Fruit fly (Drosophila melanogaster) whole organism, embryonic: ENCODE measurements around the gene CG9733.

ENCODE experiments used
- Atf3 ChIP-seq: fragments of 200-800 bp; sonication (Bioruptor generic); optimal IDR thresholded peaks from 3 replicates; lab custom pipeline; 2016; ENCODE audit warnings: missing biosample characterization, missing genetic modification characterization
- B-H1 ChIP-seq: fragments of 200-800 bp; sonication (Bioruptor generic); IDR thresholded peaks from 3 replicates; pipeline ENCODE4 v1.3.6; 2022; ENCODE audit warnings: missing biosample characterization, missing genetic modification characterization
- CG10654 ChIP-seq: fragments of 200-800 bp; sonication (Bioruptor generic); optimal IDR thresholded peaks from 2 replicates; lab custom pipeline; 2016; ENCODE audit warnings: missing biosample characterization, missing genetic modification characterization
- CG10959 ChIP-seq: fragments of 200-800 bp; sonication (Bioruptor generic); IDR thresholded peaks from 2 replicates; pipeline ENCODE4 v1.3.6; 2022; ENCODE audit warnings: missing biosample characterization, missing genetic modification characterization
- CG11085 ChIP-seq: fragments of 200-800 bp; sonication (Bioruptor generic); IDR thresholded peaks from 2 replicates; pipeline ENCODE4 v1.3.6; 2022; ENCODE audit warnings: missing biosample characterization, missing genetic modification characterization
- CG11247 ChIP-seq: fragments of 200-800 bp; sonication (Bioruptor generic); IDR thresholded peaks from 2 replicates; pipeline ENCODE4 v1.3.6; 2022; ENCODE audit warnings: missing biosample characterization, missing genetic modification characterization
- CG11504 ChIP-seq: fragments of 200-800 bp; sonication (Bioruptor generic); optimal IDR thresholded peaks from 3 replicates; lab custom pipeline; 2019; ENCODE audit warnings: missing biosample characterization, mild to moderate bottlenecking, missing genetic modification characterization, moderate library complexity
- CG11723 ChIP-seq: fragments of 200-800 bp; sonication (Bioruptor generic); optimal IDR thresholded peaks from 2 replicates; lab custom pipeline; 2017; ENCODE audit warnings: missing biosample characterization, mild to moderate bottlenecking, missing genetic modification characterization
- CG12659 ChIP-seq: fragments of 200-800 bp; sonication (Bioruptor generic); optimal IDR thresholded peaks from 3 replicates; lab custom pipeline; 2017; ENCODE audit warnings: mild to moderate bottlenecking, missing biosample characterization, missing genetic modification reagents, missing genetic modification characterization
- CG1603 ChIP-seq: fragments of 200-800 bp; sonication (Bioruptor generic); optimal IDR thresholded peaks from 2 replicates; lab custom pipeline; 2019; ENCODE audit warnings: missing biosample characterization, mild to moderate bottlenecking, missing genetic modification characterization, moderate library complexity
- CG16813 ChIP-seq: fragments of 200-800 bp; sonication (Bioruptor generic); IDR thresholded peaks from 3 replicates; pipeline ENCODE4 v1.3.6; 2022; ENCODE audit warnings: missing biosample characterization, missing genetic modification characterization; ENCODE audit not compliant: partially characterized antibody
- CG17361 ChIP-seq: fragments of 200-800 bp; sonication (Bioruptor generic); IDR thresholded peaks from 3 replicates; pipeline ENCODE4 v1.3.6; 2022; ENCODE audit warnings: missing biosample characterization, missing genetic modification characterization
- CG18619 ChIP-seq: fragments of 200-800 bp; sonication (Bioruptor generic); optimal IDR thresholded peaks from 3 replicates; lab custom pipeline; 2017; ENCODE audit warnings: missing biosample characterization, mild to moderate bottlenecking, missing genetic modification characterization
- CG2120 ChIP-seq: fragments of 200-800 bp; sonication (Bioruptor generic); optimal IDR thresholded peaks from 3 replicates; lab custom pipeline; 2016; ENCODE audit warnings: missing biosample characterization, missing genetic modification characterization
- CG2678 ChIP-seq: fragments of 200-800 bp; sonication (Bioruptor generic); optimal IDR thresholded peaks from 3 replicates; lab custom pipeline; 2019; ENCODE audit warnings: missing biosample characterization, mild to moderate bottlenecking, missing genetic modification characterization, moderate library complexity
- CG30431 ChIP-seq: fragments of 200-800 bp; sonication (Bioruptor generic); optimal IDR thresholded peaks from 2 replicates; lab custom pipeline; 2017; ENCODE audit warnings: missing biosample characterization, missing genetic modification characterization
- CG32532 ChIP-seq: fragments of 200-800 bp; sonication (Bioruptor generic); IDR thresholded peaks from 2 replicates; pipeline ENCODE4 v1.3.6; 2022; ENCODE audit warnings: missing biosample characterization, missing genetic modification characterization
- CG3281 ChIP-seq: fragments of 200-800 bp; sonication (Bioruptor generic); optimal IDR thresholded peaks from 3 replicates; lab custom pipeline; 2017; ENCODE audit warnings: missing biosample characterization, mild to moderate bottlenecking, missing genetic modification characterization
- CG4404 ChIP-seq: fragments of 200-800 bp; sonication (Bioruptor generic); IDR thresholded peaks from 2 replicates; pipeline ENCODE4 v1.3.6; 2022; ENCODE audit warnings: missing biosample characterization, missing genetic modification characterization
- CG4820 ChIP-seq: fragments of 200-800 bp; sonication (Bioruptor generic); optimal IDR thresholded peaks from 3 replicates; lab custom pipeline; 2016; ENCODE audit warnings: missing biosample characterization, missing genetic modification characterization
- CG5953 ChIP-seq: fragments of 200-800 bp; sonication (Bioruptor generic); IDR thresholded peaks from 2 replicates; pipeline ENCODE4 v1.3.6; 2022; ENCODE audit warnings: missing biosample characterization, missing genetic modification characterization
- CG7745 ChIP-seq: fragments of 200-800 bp; sonication (Bioruptor generic); optimal IDR thresholded peaks from 2 replicates; lab custom pipeline; 2018; ENCODE audit warnings: missing biosample characterization, mild to moderate bottlenecking, missing genetic modification characterization, moderate library complexity
- CG9437 ChIP-seq: fragments of 200-800 bp; sonication (Bioruptor generic); optimal IDR thresholded peaks from 2 replicates; lab custom pipeline; 2018; ENCODE audit warnings: missing biosample characterization, mild to moderate bottlenecking, missing genetic modification characterization
- CG9817 ChIP-seq: fragments of 200-800 bp; sonication (Bioruptor generic); optimal IDR thresholded peaks from 2 replicates; lab custom pipeline; 2018; ENCODE audit warnings: missing biosample characterization, mild to moderate bottlenecking, missing genetic modification characterization, moderate library complexity
- D19B ChIP-seq: fragments of 200-800 bp; sonication (Bioruptor generic); optimal IDR thresholded peaks from 2 replicates; lab custom pipeline; 2017; ENCODE audit warnings: missing biosample characterization, mild to moderate bottlenecking, missing genetic modification characterization
- Dip3 ChIP-seq: fragments of 200-800 bp; sonication (Bioruptor generic); optimal IDR thresholded peaks from 3 replicates; lab custom pipeline; 2016; ENCODE audit warnings: missing biosample characterization, missing genetic modification characterization
- Doc2 ChIP-seq: fragments of 200-800 bp; sonication (Bioruptor generic); IDR thresholded peaks from 2 replicates; pipeline ENCODE4 v1.3.6; 2022; ENCODE audit warnings: missing biosample characterization, missing genetic modification characterization
- E2f1 ChIP-seq: fragments of 200-800 bp; sonication (Bioruptor generic); IDR thresholded peaks from 2 replicates; pipeline ENCODE4 v1.3.6; 2022; ENCODE audit warnings: missing biosample characterization, missing genetic modification characterization
- ERR ChIP-seq: fragments of 200-800 bp; sonication (Bioruptor generic); optimal IDR thresholded peaks from 2 replicates; lab custom pipeline; 2016; ENCODE audit warnings: missing biosample characterization, missing genetic modification characterization
- Gug ChIP-seq: fragments of 200-800 bp; sonication (Bioruptor generic); IDR thresholded peaks from 4 replicates; pipeline ENCODE4 v1.3.6; 2022; ENCODE audit warnings: missing biosample characterization, missing genetic modification characterization
- Hmr ChIP-seq: fragments of 200-800 bp; sonication (Bioruptor generic); optimal IDR thresholded peaks from 3 replicates; lab custom pipeline; 2017; ENCODE audit warnings: mild to moderate bottlenecking, missing biosample characterization, missing genetic modification reagents, missing genetic modification characterization
- Meics ChIP-seq: fragments of 200-800 bp; sonication (Bioruptor generic); optimal IDR thresholded peaks from 2 replicates; lab custom pipeline; 2017; ENCODE audit warnings: missing biosample characterization, mild to moderate bottlenecking, missing genetic modification characterization
- Myb ChIP-seq: fragments of 200-800 bp; sonication (Bioruptor generic); optimal IDR thresholded peaks from 2 replicates; lab custom pipeline; 2016; ENCODE audit warnings: missing biosample characterization, missing genetic modification characterization
- NK7.1 ChIP-seq: fragments of 200-800 bp; sonication (Bioruptor generic); optimal IDR thresholded peaks from 3 replicates; lab custom pipeline; 2016; ENCODE audit warnings: missing biosample characterization, missing genetic modification characterization
- NfI ChIP-seq: fragments of 200-800 bp; sonication (Bioruptor generic); optimal IDR thresholded peaks from 3 replicates; lab custom pipeline; 2018; ENCODE audit warnings: missing biosample characterization, mild to moderate bottlenecking, missing genetic modification characterization, moderate library complexity
- PHDP ChIP-seq: fragments of 200-800 bp; sonication (Bioruptor generic); optimal IDR thresholded peaks from 3 replicates; lab custom pipeline; 2018; ENCODE audit warnings: missing biosample characterization, mild to moderate bottlenecking, missing genetic modification characterization, moderate library complexity
- Ptx1 ChIP-seq: fragments of 200-800 bp; sonication (Bioruptor generic); IDR thresholded peaks from 2 replicates; pipeline ENCODE4 v1.3.6; 2022; ENCODE audit warnings: missing biosample characterization, missing genetic modification characterization
- Usf ChIP-seq: fragments of 200-800 bp; sonication (Bioruptor generic); optimal IDR thresholded peaks from 2 replicates; lab custom pipeline; 2017; ENCODE audit warnings: missing genotype, missing biosample characterization, missing genetic modification characterization
- ara ChIP-seq: fragments of 200-800 bp; sonication (Bioruptor generic); IDR thresholded peaks from 2 replicates; pipeline ENCODE4 v1.3.6; 2022; ENCODE audit warnings: missing biosample characterization, missing genetic modification characterization
- ase ChIP-seq: fragments of 200-800 bp; sonication (Bioruptor generic); IDR thresholded peaks from 3 replicates; pipeline ENCODE4 v1.3.6; 2022; ENCODE audit warnings: missing biosample characterization, missing genetic modification characterization
- ash1 ChIP-seq: fragments of 200-800 bp; sonication (Bioruptor generic); optimal IDR thresholded peaks from 2 replicates; lab custom pipeline; 2018; ENCODE audit warnings: missing biosample characterization, mild to moderate bottlenecking, missing genetic modification characterization
- bsh ChIP-seq, 2 experiments: fragments of 200-800 bp; sonication (Bioruptor generic); optimal IDR thresholded peaks; 2 replicates each; lab custom pipeline; 2017 to 2018; ENCODE audit warnings: mild to moderate bottlenecking in 2 of 2, missing biosample characterization in 2 of 2, missing genetic modification characterization in 2 of 2, moderate library complexity in 1 of 2
- chm ChIP-seq: fragments of 200-800 bp; sonication (Bioruptor generic); IDR thresholded peaks from 2 replicates; pipeline ENCODE4 v1.3.6; 2022; ENCODE audit warnings: missing biosample characterization, missing genetic modification characterization
- dati ChIP-seq: fragments of 200-800 bp; sonication (Bioruptor generic); IDR thresholded peaks from 2 replicates; pipeline ENCODE4 v1.3.6; 2022; ENCODE audit warnings: missing biosample characterization, missing genetic modification characterization
- disco-r ChIP-seq: fragments of 200-800 bp; sonication (Bioruptor generic); optimal IDR thresholded peaks from 2 replicates; lab custom pipeline; 2016; ENCODE audit warnings: missing biosample characterization, missing genetic modification characterization
- grau ChIP-seq: fragments of 200-800 bp; optimal IDR thresholded peaks from 3 replicates; lab custom pipeline; 2019; ENCODE audit warnings: missing biosample characterization, mild to moderate bottlenecking, missing genetic modification characterization, moderate library complexity
- hth ChIP-seq: fragments of >200 bp; optimal IDR thresholded peaks from 2 replicates; lab custom pipeline; 2017; ENCODE audit warnings: inconsistent platforms
- ranshi ChIP-seq: fragments of 200-800 bp; sonication (Bioruptor generic); IDR thresholded peaks from 2 replicates; pipeline ENCODE4 v1.3.6; 2022; ENCODE audit warnings: missing biosample characterization, missing genetic modification characterization
- row ChIP-seq: fragments of 200-800 bp; sonication (Bioruptor generic); IDR thresholded peaks from 3 replicates; pipeline ENCODE4 v1.3.6; 2022; ENCODE audit warnings: missing biosample characterization, missing genetic modification characterization
- sqz ChIP-seq: fragments of 200-800 bp; sonication (Bioruptor generic); optimal IDR thresholded peaks from 3 replicates; lab custom pipeline; 2018; ENCODE audit warnings: missing biosample characterization, mild to moderate bottlenecking, missing genetic modification characterization
- ssp ChIP-seq: fragments of 200-800 bp; sonication (Bioruptor generic); IDR thresholded peaks from 2 replicates; pipeline ENCODE4 v1.3.6; 2022; ENCODE audit warnings: missing biosample characterization, missing genetic modification characterization
- vfl ChIP-seq: fragments of 200-800 bp; sonication (Bioruptor generic); optimal IDR thresholded peaks from 2 replicates; lab custom pipeline; 2016; ENCODE audit warnings: missing biosample characterization, missing genetic modification characterization

Gene CG9733

dm6 chr3R:30280312-30280711 is 33.8 kb upstream of the CG9733 start (continued):
- TF ChIP-seq B-H1 (GFP tag; lab: Robert Waterston, UW) (no peak), CG3281 (GFP tag; lab: Kevin White, UChicago) (peak; percentile 28), CG9437 (GFP tag; lab: Kevin White, UChicago) (no peak), grau (tag; lab: Kevin White, UChicago) (peak; percentile 30), sqz (GFP tag; lab: Kevin White, UChicago) (no peak), CG18619 (peak; percentile 4), chm (GFP tag; lab: Robert Waterston, UW) (no peak), D19B (no peak), ranshi (GFP tag; lab: Robert Waterston, UW) (peak; percentile 54), PHDP (peak; percentile 27), CG4404 (GFP tag; lab: Robert Waterston, UW) (peak; percentile 31; the same call in 1 of the 2 replicates), Ptx1 (GFP tag; lab: Robert Waterston, UW) (peak; percentile 18; the same call in 1 of the 2 replicates), E2f1 (GFP tag; lab: Robert Waterston, UW) (peak; percentile 18; the same call in 1 of the 2 replicates), CG30431 (no peak), dati (GFP tag; lab: Robert Waterston, UW) (peak; percentile 6; the same call in 1 of the 2 replicates), CG4820 (GFP tag; lab: Kevin White, UChicago) (no peak), CG10959 (no peak), CG9817 (tag; lab: Kevin White, UChicago) (peak; percentile 3), CG11085 (no peak), row (GFP tag; lab: Robert Waterston, UW) (peak; percentile 31; the same call in 2 of the 3 replicates), CG11723 (GFP tag; lab: Kevin White, UChicago) (no peak), Dip3 (peak; percentile 27), vfl (no peak), CG11504 (tag; lab: Kevin White, UChicago) (peak; percentile 51), Atf3 (GFP tag; lab: Kevin White, UChicago) (no peak), disco-r (no peak), ssp (GFP tag; lab: Robert Waterston, UW) (no peak), CG32532 (GFP tag; lab: Robert Waterston, UW) (peak; percentile 60), ase (GFP tag; lab: Robert Waterston, UW) (no peak), ara (GFP tag; lab: Robert Waterston, UW) (0 out of 2 replicates have a peak, but pooled peaks have one; percentile 41), CG1603 (tag; lab: Kevin White, UChicago) (peak; percentile 26), Meics (peak; percentile 37), CG7745 (tag; lab: Kevin White, UChicago) (no peak), CG2120 (GFP tag; lab: Kevin White, UChicago) (peak; percentile 55), hth (lab: Kevin White, UChicago) (no peak), CG12659 (GFP tag; lab: Kevin White, UChicago) (no peak), ash1 (GFP tag; lab: Kevin White, UChicago) (no peak), Usf (GFP tag; lab: Kevin White, UChicago) (no peak), CG2678 (tag; lab: Kevin White, UChicago) (peak; percentile 49), Gug (GFP tag; lab: Robert Waterston, UW) (0 out of 4 replicates have a peak, but pooled peaks have one; percentile 35), Doc2 (GFP tag; lab: Robert Waterston, UW) (no peak), bsh (GFP tag; optimal IDR thresholded peaks at IDR 0.05; lab: Kevin White, UChicago) (peak in 1 of 2 experiments; percentile 16), CG10654 (GFP tag; lab: Kevin White, UChicago) (no peak), ERR (GFP tag; lab: Kevin White, UChicago) (no peak), Myb (GFP tag; lab: Kevin White, UChicago) (no peak), CG16813 (GFP tag; lab: Robert Waterston, UW) (no peak), CG17361 (GFP tag; lab: Robert Waterston, UW) (0 out of 3 replicates have a peak, but pooled peaks have one; percentile 12), Hmr (GFP tag; lab: Kevin White, UChicago) (peak; percentile 26), NfI (GFP tag; lab: Kevin White, UChicago) (peak; percentile 5), NK7.1 (GFP tag; lab: Kevin White, UChicago) (no peak), CG5953 (GFP tag; lab: Robert Waterston, UW) (no peak), CG11247 (GFP tag; lab: Robert Waterston, UW) (no peak)
